Fruit fly (Drosophila melanogaster): Measurements from ENCODE around the gene CG11601.

The CG11601 gene

DNA sequence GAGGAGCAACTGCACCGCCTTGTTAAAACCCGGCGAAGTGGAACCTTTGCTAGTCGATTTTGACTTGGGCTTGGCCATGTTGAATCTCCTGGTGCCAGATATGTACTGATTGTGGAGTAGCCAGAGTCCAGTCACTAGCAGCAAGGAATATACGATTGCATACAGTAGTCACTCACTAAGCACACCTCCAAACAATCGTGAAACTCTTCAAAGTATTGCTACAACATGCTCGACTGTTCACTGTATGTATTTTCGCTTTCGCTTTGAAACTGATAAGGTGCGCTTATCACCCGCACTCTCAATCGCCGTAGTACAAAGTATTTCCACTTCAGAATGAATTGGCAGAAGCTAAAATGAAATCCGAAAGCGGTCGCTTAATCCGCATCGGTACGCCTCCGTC lies 3.4 kb upstream of the CG11601 start (continued):
- TF ChIP-seq vvl (GFP tag; IDR thresholded peaks at IDR 0.05) (peak; percentile 84), CG31388 (GFP tag; optimal IDR thresholded peaks at IDR 0.05) (peak; percentile 46), so (GFP tag; IDR thresholded peaks at IDR 0.05) (peak; percentile 70; the same call in 2 of the 3 replicates), HLH4C (GFP tag; IDR thresholded peaks at IDR 0.05; ENCODE audit: partially characterized antibody) (no peak), eve (GFP tag; optimal IDR thresholded peaks at IDR 0.05) (no peak), CG13287 (GFP tag; IDR thresholded peaks at IDR 0.05; ENCODE audit: partially characterized antibody) (no peak), CG16813 (GFP tag; IDR thresholded peaks at IDR 0.05; ENCODE audit: partially characterized antibody) (no peak), CG14667 (GFP tag; IDR thresholded peaks at IDR 0.05) (0 out of 2 replicates have a peak, but pooled peaks have one; percentile 32), Six4 (GFP tag; optimal IDR thresholded peaks at IDR 0.05) (peak; percentile 14), CG1602 (GFP tag; optimal IDR thresholded peaks at IDR 0.05) (no peak), Optix (GFP tag; IDR thresholded peaks at IDR 0.05) (peak; percentile 75), Doc2 (GFP tag; IDR thresholded peaks at IDR 0.05) (no peak), sens-2 (GFP tag; IDR thresholded peaks at IDR 0.05) (no peak), crol (GFP tag; IDR thresholded peaks at IDR 0.05) (0 out of 2 replicates have a peak, but pooled peaks have one; percentile 11), Hey (tag; optimal IDR thresholded peaks at IDR 0.05) (no peak), CG2712 (tag; optimal IDR thresholded peaks at IDR 0.05) (peak; percentile 42), ssp (GFP tag; IDR thresholded peaks at IDR 0.05) (peak; percentile 36; the same call in 1 of the 2 replicates), CG6689 (GFP tag; IDR thresholded peaks at IDR 0.05) (no peak), CG3065 (GFP tag; optimal IDR thresholded peaks at IDR 0.05) (no peak), ken (GFP tag; IDR thresholded peaks at IDR 0.05) (peak; percentile 77; the same call in 2 of the 3 replicates), CG12942 (GFP tag; optimal IDR thresholded peaks at IDR 0.05) (peak; percentile 51), nom (GFP tag; optimal IDR thresholded peaks at IDR 0.05) (peak; percentile 91), pfk (GFP tag; optimal IDR thresholded peaks at IDR 0.05) (no peak), Kr (GFP tag; optimal IDR thresholded peaks at IDR 0.05) (no peak), CG17186 (GFP tag; optimal IDR thresholded peaks at IDR 0.05) (no peak), fru (optimal IDR thresholded peaks at IDR 0.05) (no peak), Meics (GFP tag; optimal IDR thresholded peaks at IDR 0.05) (peak; percentile 81), CoRest (tag; optimal IDR thresholded peaks at IDR 0.05) (peak; percentile 31), CG5180 (GFP tag; optimal IDR thresholded peaks at IDR 0.05) (no peak), Sin3A (optimal IDR thresholded peaks at IDR 0.05) (no peak), CG4424 (GFP tag; optimal IDR thresholded peaks at IDR 0.05) (peak; percentile 29), scrt (GFP tag; optimal IDR thresholded peaks at IDR 0.05) (peak; percentile 59), crp (GFP tag; optimal IDR thresholded peaks at IDR 0.05) (no peak), NFAT (GFP tag; IDR thresholded peaks at IDR 0.05) (peak; percentile 80), pzg (GFP tag; optimal IDR thresholded peaks at IDR 0.05) (peak; percentile 22), z (GFP tag; IDR thresholded peaks at IDR 0.05) (no peak), CG10462 (GFP tag; optimal IDR thresholded peaks at IDR 0.05) (no peak), abd-A (tag; optimal IDR thresholded peaks at IDR 0.05) (no peak), CG11247 (GFP tag; IDR thresholded peaks at IDR 0.05) (peak; percentile 77), pnt (GFP tag; optimal IDR thresholded peaks at IDR 0.05) (peak; percentile 50), CG15601 (tag; optimal IDR thresholded peaks at IDR 0.05) (no peak), Sry-δ (GFP tag; optimal IDR thresholded peaks at IDR 0.05) (peak; percentile 31), az2 (GFP tag; optimal IDR thresholded peaks at IDR 0.05) (peak; percentile 62), dimm (GFP tag; IDR thresholded peaks at IDR 0.05) (no peak), CG9797 (GFP tag; optimal IDR thresholded peaks at IDR 0.05) (no peak), ind (GFP tag; optimal IDR thresholded peaks at IDR 0.05) (peak; percentile 78), CG8478 (optimal IDR thresholded peaks at IDR 0.05) (no peak), YL-1 (GFP tag; optimal IDR thresholded peaks at IDR 0.05) (no peak), CG8388 (GFP tag; optimal IDR thresholded peaks at IDR 0.05) (no peak), CG2889 (GFP tag; IDR thresholded peaks at IDR 0.05) (peak; percentile 23; the same call in 1 of the 3 replicates), CG16815 (GFP tag; optimal IDR thresholded peaks at IDR 0.05) (no peak), fd64A (GFP tag; optimal IDR thresholded peaks at IDR 0.05) (no peak)

All from whole organism, embryonic.